Worm (Caenorhabditis elegans) whole organism, L4/young adult: ENCODE results near the gene tbc-20.

Source experiments
- W03F9.2 ChIP-seq: fragments of 150-350 bp; optimal IDR thresholded peaks from 2 replicates; lab custom pipeline; 2014; ENCODE audit warnings: missing biosample characterization, missing genetic modification characterization
- dao-5 ChIP-seq: sonication (generic microtip); optimal IDR thresholded peaks from 2 replicates; lab custom pipeline; 2016; ENCODE audit warnings: missing genotype, missing genetic modification characterization, moderate library complexity, missing compliant biosample characterization
- him-1 ChIP-seq: sonication (generic microtip); optimal IDR thresholded peaks from 2 replicates; lab custom pipeline; 2016; ENCODE audit warnings: missing genotype, missing genetic modification reagents, missing genetic modification characterization, missing compliant biosample characterization

DNA sequence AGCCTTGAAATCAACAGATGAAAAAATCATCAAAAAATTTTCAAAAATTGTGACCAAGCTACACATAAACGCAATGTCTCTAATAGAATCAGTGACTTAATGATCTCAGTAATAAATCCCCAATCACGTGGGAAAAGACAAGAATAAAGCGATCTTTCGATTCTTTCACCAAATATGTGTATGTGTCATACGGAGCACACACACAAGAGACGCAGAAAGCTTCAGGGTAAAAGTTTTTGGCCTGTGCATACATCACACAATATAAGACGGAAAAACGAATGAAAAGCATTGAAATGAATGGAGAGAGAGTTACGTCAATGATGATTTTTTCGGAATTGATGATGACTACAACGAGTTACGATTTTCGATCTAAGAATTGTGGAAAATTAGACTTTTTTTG lies 22.2 kb downstream of the tbc-20 start:
- TF ChIP-seq W03F9.2 (tag; lab: Kevin White, UChicago) (no peak), him-1 (no peak), dao-5 (no peak)
